Worm (Caenorhabditis elegans) whole organism, L4/young adult: Measurements from ENCODE around the gene nas-20.

Experiments
- W03F9.2 ChIP-seq: fragments of 150-350 bp; optimal IDR thresholded peaks from 2 replicates; lab custom pipeline; 2014; ENCODE audit warnings: missing biosample characterization, missing genetic modification characterization
- dao-5 ChIP-seq: sonication (generic microtip); optimal IDR thresholded peaks from 2 replicates; lab custom pipeline; 2016; ENCODE audit warnings: missing genotype, missing genetic modification characterization, moderate library complexity, missing compliant biosample characterization

ce11 chrV:11449404-11449803 is 22.7 kb downstream of the nas-20 start:
- TF ChIP-seq W03F9.2 (tag; lab: Kevin White, UChicago) (no peak), dao-5 (tag; lab: Kevin White, UChicago) (no peak)
